Worm (Caenorhabditis elegans) whole organism, L3 larva: ENCODE measurements around the gene C17A2.7.

Experiments
- aly-2 ChIP-seq: fragments of 150-350 bp; optimal IDR thresholded peaks from 2 replicates; lab custom pipeline; 2014; ENCODE audit warnings: missing biosample characterization, missing genetic modification characterization
- ceh-28 ChIP-seq: fragments of 150-350 bp; optimal IDR thresholded peaks from 2 replicates; lab custom pipeline; 2014; ENCODE audit warnings: missing biosample characterization, missing genetic modification reagents, missing genetic modification characterization
- egl-5 ChIP-seq: fragments of 150-350 bp; optimal IDR thresholded peaks from 2 replicates; lab custom pipeline; 2017; ENCODE audit warnings: missing biosample characterization, missing genetic modification reagents, missing genetic modification characterization, inconsistent platforms
- jun-1 ChIP-seq: fragments of 150-350 bp; optimal IDR thresholded peaks from 2 replicates; lab custom pipeline; 2014; ENCODE audit warnings: missing biosample characterization, missing genetic modification reagents, missing genetic modification characterization
- lin-39 ChIP-seq: fragments of 150-350 bp; optimal IDR thresholded peaks from 2 replicates; lab custom pipeline; 2018; ENCODE audit warnings: missing biosample characterization, missing genetic modification reagents, missing genetic modification characterization
- nhr-28 ChIP-seq: fragments of 150-350 bp; optimal IDR thresholded peaks from 2 replicates; lab custom pipeline; 2014; ENCODE audit warnings: missing biosample characterization, missing genetic modification characterization
- snpc-4 ChIP-seq: fragments of 150-350 bp; optimal IDR thresholded peaks from 2 replicates; lab custom pipeline; 2014; ENCODE audit warnings: missing biosample characterization, missing genetic modification characterization

The C17A2.7 gene

DNA sequence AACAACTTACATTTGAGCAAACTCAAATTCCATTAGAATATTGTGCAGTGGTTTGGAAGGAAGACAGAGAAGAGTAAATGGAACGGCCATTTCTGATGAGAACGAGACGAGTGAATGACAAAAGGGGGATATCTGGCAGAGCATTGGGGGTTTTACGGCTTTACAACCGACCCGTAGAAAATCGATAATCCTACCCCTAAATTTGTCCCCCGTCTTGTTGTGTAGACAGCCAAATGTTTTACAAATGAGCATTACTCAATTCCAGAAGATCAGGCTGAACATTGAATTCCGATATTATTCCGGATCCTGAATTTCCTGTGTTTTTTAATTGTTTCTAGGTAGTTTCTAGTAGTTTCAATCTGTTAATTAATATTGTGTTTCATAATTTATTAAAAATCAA lies 49.9 kb downstream of the C17A2.7 start, which contains the start of gene fbxb-99:
fbxb-99 (minus strand) TSS at position 101 of the 400 bp plus-strand sequence.
- TF ChIP-seq ceh-28 (tag; lab: Kevin White, UChicago), result no peak
- no peak for TF ChIP-seq jun-1 (tag; lab: Kevin White, UChicago)
- TF ChIP-seq aly-2, result no peak
- no peak for TF ChIP-seq nhr-28 (tag; lab: Kevin White, UChicago)
- TF ChIP-seq lin-39 (tag; lab: Kevin White, UChicago), result no peak
- TF ChIP-seq snpc-4 (tag; lab: Kevin White, UChicago), result no peak
- no peak for TF ChIP-seq egl-5 (tag; lab: Kevin White, UChicago)
